Fruit fly (Drosophila melanogaster): ENCODE data around the gene pira.

The pira gene

dm6 chrX:12744026-12744688, 19.3 kb downstream of the pira start, which contains the start of gene CG4004 (continued):
- TF ChIP-seq bsh (GFP tag; optimal IDR thresholded peaks at IDR 0.05) (peak in 1 of 2 experiments; percentile 48), CoRest (tag; optimal IDR thresholded peaks at IDR 0.05) (peak; percentile 1), CG4707 (GFP tag; optimal IDR thresholded peaks at IDR 0.05) (no peak)

DNA sequence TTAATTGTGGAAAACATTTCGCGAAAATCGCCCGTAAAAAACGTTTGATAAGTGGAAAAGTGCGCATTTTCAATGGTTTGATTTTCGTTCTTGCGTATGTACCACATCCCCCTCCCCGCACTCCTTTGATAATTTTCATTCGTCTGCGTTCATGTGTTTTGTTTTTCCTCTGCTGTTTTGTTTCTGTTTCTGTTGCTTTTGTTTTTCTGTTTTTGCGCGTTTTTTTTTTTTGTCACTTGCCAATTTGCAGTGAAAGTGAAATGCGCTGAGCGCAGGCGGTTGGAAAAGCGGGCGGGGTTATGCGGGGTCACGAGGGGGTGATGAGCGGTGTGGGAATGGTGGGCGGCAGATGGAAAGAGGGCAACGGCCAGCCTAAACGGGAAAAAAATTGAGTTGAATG, 20.1 kb downstream of the pira start:
- TF ChIP-seq Drgx (GFP tag; IDR thresholded peaks at IDR 0.05) (peak; percentile 69), sqz (GFP tag; optimal IDR thresholded peaks at IDR 0.05) (no peak), Hmr (GFP tag; optimal IDR thresholded peaks at IDR 0.05) (no peak), Eip74EF (GFP tag; optimal IDR thresholded peaks at IDR 0.05) (no peak), tx (GFP tag; optimal IDR thresholded peaks at IDR 0.05) (no peak), Ets97D (GFP tag; optimal IDR thresholded peaks at IDR 0.05) (no peak), nom (GFP tag; optimal IDR thresholded peaks at IDR 0.05) (peak; percentile 3), CG30020 (tag; optimal IDR thresholded peaks at IDR 0.05) (no peak), crol (GFP tag; IDR thresholded peaks at IDR 0.05) (peak; percentile 62), CG8478 (optimal IDR thresholded peaks at IDR 0.05) (no peak), sc (optimal IDR thresholded peaks at IDR 0.05) (no peak), sc (GFP tag; optimal IDR thresholded peaks at IDR 0.05) (no peak), rib (GFP tag; IDR thresholded peaks at IDR 0.05) (no peak), Dip3 (GFP tag; optimal IDR thresholded peaks at IDR 0.05) (no peak), CG13424 (tag; optimal IDR thresholded peaks at IDR 0.05) (no peak)

DNA sequence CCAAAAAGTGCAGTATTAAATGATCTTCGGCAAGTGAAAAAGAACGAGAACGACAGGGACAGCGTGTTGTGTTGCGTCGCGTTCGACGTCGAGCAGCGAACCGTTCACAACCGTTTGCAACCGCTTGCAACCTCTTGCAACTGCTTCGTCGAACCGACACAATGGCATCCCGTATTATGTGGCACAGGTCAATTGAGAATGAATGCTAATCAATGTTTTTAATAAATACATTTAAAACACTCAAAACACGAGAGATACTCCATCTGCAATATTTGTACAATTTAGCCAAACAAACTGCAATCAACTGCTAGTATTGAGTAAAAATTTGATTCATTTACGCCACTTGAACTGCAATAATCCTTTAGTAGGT, 20.8 kb downstream of the pira start:
- TF ChIP-seq CG15073 (GFP tag; optimal IDR thresholded peaks at IDR 0.05) (peak; percentile 95), Adf1 (GFP tag; IDR thresholded peaks at IDR 0.05) (peak; percentile 67; the same call in 1 of the 2 replicates), Abd-B (GFP tag; optimal IDR thresholded peaks at IDR 0.05) (no peak)

- no peak for TF ChIP-seq mirr (GFP tag; optimal IDR thresholded peaks at IDR 0.05)
- TF ChIP-seq CG17385 (GFP tag; optimal IDR thresholded peaks at IDR 0.05) = peak; percentile 13
- peak; percentile 55 for TF ChIP-seq ash1 (GFP tag; optimal IDR thresholded peaks at IDR 0.05)
- TF ChIP-seq bab2 (GFP tag; optimal IDR thresholded peaks at IDR 0.05) = no peak
- no peak for TF ChIP-seq zfh1 (GFP tag; IDR thresholded peaks at IDR 0.05)
- no peak for TF ChIP-seq gcm2 (GFP tag; optimal IDR thresholded peaks at IDR 0.05)
- TF ChIP-seq mam (GFP tag; optimal IDR thresholded peaks at IDR 0.05) = no peak
- TF ChIP-seq pita (GFP tag; optimal IDR thresholded peaks at IDR 0.05) = no peak
- TF ChIP-seq ac (GFP tag; optimal IDR thresholded peaks at IDR 0.05) = no peak
- no peak for TF ChIP-seq Mad (GFP tag; optimal IDR thresholded peaks at IDR 0.05)
- no peak for TF ChIP-seq lola (GFP tag; optimal IDR thresholded peaks at IDR 0.05)
- TF ChIP-seq CG2678 (tag; optimal IDR thresholded peaks at IDR 0.05) = no peak
- TF ChIP-seq CG31441 (GFP tag; IDR thresholded peaks at IDR 0.05) = no peak
- no peak for TF ChIP-seq lilli (GFP tag; optimal IDR thresholded peaks at IDR 0.05)
- no peak for TF ChIP-seq Doc2 (GFP tag; IDR thresholded peaks at IDR 0.05)
- no peak for TF ChIP-seq Rx (GFP tag; IDR thresholded peaks at IDR 0.05)
- TF ChIP-seq hkb (optimal IDR thresholded peaks at IDR 0.05) = no peak
- TF ChIP-seq hkb (GFP tag; IDR thresholded peaks at IDR 0.05) = no peak
- TF ChIP-seq CG8089 (GFP tag; optimal IDR thresholded peaks at IDR 0.05) = no peak
- TF ChIP-seq Dad (GFP tag; optimal IDR thresholded peaks at IDR 0.05) = no peak
- no peak for TF ChIP-seq Hr78 (GFP tag; optimal IDR thresholded peaks at IDR 0.05)
- TF ChIP-seq HmgZ (tag; optimal IDR thresholded peaks at IDR 0.05) = no peak
- TF ChIP-seq Sox102F (GFP tag; optimal IDR thresholded peaks at IDR 0.05) = no peak
- TF ChIP-seq CG13287 (GFP tag; IDR thresholded peaks at IDR 0.05; ENCODE audit: partially characterized antibody) = no peak; the same call in 1 of the 2 replicates
- TF ChIP-seq cad (GFP tag; optimal IDR thresholded peaks at IDR 0.05) = peak; percentile 21
Observed at dm6 chrX:12741914-12742650, 21.3 kb downstream of the pira start, which contains the start of gene Smr. Gene Smr (minus strand): TSS chrX:12742618.

All from whole organism, embryonic.